Worm (Caenorhabditis elegans) whole organism, mixed stage, embryonic: ENCODE data around the gene ZK1307.8.

Experiments
- elt-3 ChIP-seq: fragments of 150-350 bp; optimal IDR thresholded peaks from 2 replicates; lab custom pipeline; 2014; ENCODE audit warnings: missing biosample characterization, missing genetic modification characterization
- lin-32 ChIP-seq: fragments of 200-800 bp; sonication (Bioruptor generic); optimal IDR thresholded peaks from 2 replicates; lab custom pipeline; 2018; ENCODE audit warnings: mild to moderate bottlenecking, missing genetic modification characterization, missing compliant biosample characterization
- nhr-237 ChIP-seq: fragments of 150-350 bp; optimal IDR thresholded peaks from 2 replicates; lab custom pipeline; 2014; ENCODE audit warnings: missing biosample characterization, missing genetic modification characterization

DNA sequence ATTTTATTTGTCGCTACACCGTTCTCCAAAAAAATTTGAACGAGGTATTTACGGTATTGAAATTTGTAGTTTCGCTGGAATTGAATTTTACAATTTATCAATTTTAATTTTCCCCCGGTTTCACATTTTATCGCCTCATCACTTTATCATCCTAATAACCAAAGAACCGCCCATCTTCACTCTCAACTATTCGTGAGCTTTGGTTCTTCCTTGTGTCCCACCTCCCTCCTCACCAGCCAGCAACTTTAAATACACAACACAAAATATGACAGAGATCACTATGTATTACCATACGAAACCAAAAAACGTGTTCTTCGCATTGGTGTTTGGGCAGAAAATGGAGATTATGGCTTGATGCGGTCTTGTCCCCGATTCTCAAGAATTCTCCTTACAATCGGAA lies 20.4 kb upstream of the ZK1307.8 start:
- TF ChIP-seq nhr-237 (tag; lab: Kevin White, UChicago) (no peak), lin-32 (GFP tag; lab: Kevin White, UChicago) (no peak), elt-3 (tag; lab: Kevin White, UChicago) (no peak)
